Worm (Caenorhabditis elegans): ENCODE data around the gene C33G8.2.
A peak's percentile ranks its signal among the peaks of the same experiment; 100 is the strongest.
"Not testable (repeated sequence)": the region's sequence is repeated elsewhere in the genome, so short reads cannot be mapped to it uniquely, and the experiment has no call there.

The C33G8.2 gene

ce11 chrV:7057795-7058194 is 48.2 kb downstream of the C33G8.2 start, which contains the start of gene Y57E12AL.2:
Gene Y57E12AL.2, plus strand, starts transcription at chrV:7058095.
- not testable (repeated sequence) for TF ChIP-seq med-1 (GFP tag; optimal IDR thresholded peaks at IDR 0.05; ENCODE audit: insufficient read depth); cog-1 (tag; optimal IDR thresholded peaks at IDR 0.05); flt-1 (GFP tag; IDR thresholded peaks at IDR 0.05)

ce11 chrV:7059350-7059749 is 49.8 kb downstream of the C33G8.2 start, which contains the start of gene mdt-6:
Gene mdt-6, minus strand, starts transcription at chrV:7059624.
- TF ChIP-seq ref-1 (GFP tag; conservative IDR thresholded peaks at IDR 0.05) (no peak), med-1 (GFP tag; optimal IDR thresholded peaks at IDR 0.05; ENCODE audit: insufficient read depth) (no peak), ztf-23 (GFP tag; IDR thresholded peaks at IDR 0.05) (no peak), flt-1 (GFP tag; IDR thresholded peaks at IDR 0.05) (no peak), tab-1 (GFP tag; IDR thresholded peaks at IDR 0.05) (no peak), ztf-29 (GFP tag; IDR thresholded peaks at IDR 0.05) (no peak), T22C8.4 (GFP tag; IDR thresholded peaks at IDR 0.05) (no peak), cog-1 (tag; optimal IDR thresholded peaks at IDR 0.05) (no peak), klf-2 (GFP tag; conservative IDR thresholded peaks at IDR 0.05) (no peak)

ce11 chrV:7060396-7060795 is 50.8 kb downstream of the C33G8.2 start, which contains the start of the genes Y57E12AL.6 and Y57E12AL.1:
Gene Y57E12AL.6, minus strand, starts transcription at chrV:7060470.
Gene Y57E12AL.1, plus strand, starts transcription at chrV:7060530.
- peak; percentile 43 for TF ChIP-seq cog-1 (tag; optimal IDR thresholded peaks at IDR 0.05)
- TF ChIP-seq klf-2 (GFP tag; conservative IDR thresholded peaks at IDR 0.05), result peak; percentile 50; the same call in 1 of the 2 replicates
- TF ChIP-seq med-1 (GFP tag; optimal IDR thresholded peaks at IDR 0.05; ENCODE audit: insufficient read depth), result peak; percentile 56
- TF ChIP-seq ref-1 (GFP tag; conservative IDR thresholded peaks at IDR 0.05), result no peak
- TF ChIP-seq tab-1 (GFP tag; IDR thresholded peaks at IDR 0.05), result 0 out of 2 replicates have a peak, but pooled peaks have one; percentile 38
- peak; percentile 54 for TF ChIP-seq flt-1 (GFP tag; IDR thresholded peaks at IDR 0.05)
- TF ChIP-seq ztf-23 (GFP tag; IDR thresholded peaks at IDR 0.05), result peak; percentile 80
- 0 out of 2 replicates have a peak, but pooled peaks have one; percentile 15 for TF ChIP-seq ztf-29 (GFP tag; IDR thresholded peaks at IDR 0.05)
- TF ChIP-seq T22C8.4 (GFP tag; IDR thresholded peaks at IDR 0.05), result peak; percentile 54
